Fruit fly (Drosophila melanogaster) whole organism: ENCODE data around the gene CG32052.

Source experiments
- CG8478 ChIP-seq: fragments of >200 bp; optimal IDR thresholded peaks from 2 replicates; lab custom pipeline; 2018; ENCODE audit warnings: inconsistent platforms
- Dll ChIP-seq: fragments of >200 bp; optimal IDR thresholded peaks from 2 replicates; lab custom pipeline; 2017
- EcR ChIP-seq, 2 experiments: fragments of >200 bp; optimal IDR thresholded peaks; 2 replicates each; lab custom pipeline; 2017; ENCODE audit warnings: missing biosample characterization in 2 of 2, missing genetic modification characterization in 2 of 2, missing genetic modification reagents in 2 of 2
- pan ChIP-seq: fragments of >200 bp; optimal IDR thresholded peaks from 2 replicates; lab custom pipeline; 2017
- psq ChIP-seq: fragments of >200 bp; optimal IDR thresholded peaks from 2 replicates; lab custom pipeline; 2017

DNA sequence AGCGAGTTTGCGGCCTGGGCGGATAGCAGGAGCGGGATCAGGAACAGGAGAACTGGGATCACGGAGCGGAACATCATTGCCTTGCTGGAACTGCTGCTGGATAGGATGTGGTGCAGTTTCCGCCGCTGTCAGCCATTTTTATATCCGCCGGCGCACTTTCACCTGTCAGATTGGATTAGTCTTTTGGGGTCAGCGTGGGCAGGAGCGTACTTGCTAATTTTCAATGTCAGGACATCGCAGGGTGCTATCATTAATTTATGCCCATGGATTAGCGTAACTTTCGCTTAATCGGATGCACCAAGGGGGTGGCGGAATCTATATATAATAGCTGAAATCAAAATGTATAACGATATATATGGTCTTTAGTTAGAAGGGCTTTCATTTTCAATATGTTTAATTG, 37.0 kb downstream of the CG32052 start, which contains the start of gene Ilp5:
- TF ChIP-seq pan (lab: Kevin White, UChicago) (no peak), CG8478 (lab: Kevin White, UChicago) (no peak), Dll (lab: Kevin White, UChicago) (no peak), psq (lab: Kevin White, UChicago) (no peak), EcR (GFP tag; optimal IDR thresholded peaks at IDR 0.05; lab: Kevin White, UChicago) (no peak)
